Fruit fly (Drosophila melanogaster): ENCODE results near the gene CG33340.

- TF ChIP-seq Gug (GFP tag; IDR thresholded peaks at IDR 0.05) = no peak
- no peak for TF ChIP-seq zfh2 (GFP tag; optimal IDR thresholded peaks at IDR 0.05)
- no peak for TF ChIP-seq CG2678 (tag; optimal IDR thresholded peaks at IDR 0.05)
- no peak for TF ChIP-seq CG11723 (GFP tag; optimal IDR thresholded peaks at IDR 0.05)
- no peak for TF ChIP-seq eve (GFP tag; optimal IDR thresholded peaks at IDR 0.05)
- no peak for TF ChIP-seq CG7928 (GFP tag; optimal IDR thresholded peaks at IDR 0.05)
- TF ChIP-seq Dfd (GFP tag; optimal IDR thresholded peaks at IDR 0.05) = no peak
- TF ChIP-seq mam (GFP tag; optimal IDR thresholded peaks at IDR 0.05) = no peak
- TF ChIP-seq ac (GFP tag; optimal IDR thresholded peaks at IDR 0.05) = no peak
- no peak for TF ChIP-seq D19A (tag; optimal IDR thresholded peaks at IDR 0.05)
- TF ChIP-seq CG13287 (GFP tag; IDR thresholded peaks at IDR 0.05; ENCODE audit: partially characterized antibody) = no peak
- no peak for TF ChIP-seq sens (GFP tag)
- no peak for TF ChIP-seq ind (GFP tag; optimal IDR thresholded peaks at IDR 0.05)
- TF ChIP-seq ham (GFP tag; IDR thresholded peaks at IDR 0.05) = no peak
Observed at dm6 chr3R:24353448-24353847, 9.5 kb upstream of the CG33340 start.
